Fruit fly (Drosophila melanogaster) whole organism, embryonic: ENCODE measurements around the gene Spn28Db.

Experiments used
- B-H2 ChIP-seq: fragments of 200-800 bp; sonication (Bioruptor generic); optimal IDR thresholded peaks from 2 replicates; lab custom pipeline; 2018; ENCODE audit warnings: missing biosample characterization, mild to moderate bottlenecking, missing genetic modification characterization
- C15 ChIP-seq: fragments of 200-800 bp; sonication (Bioruptor generic); IDR thresholded peaks from 3 replicates; pipeline ENCODE4 v1.3.6; 2022; ENCODE audit warnings: missing biosample characterization, missing genetic modification characterization
- CG10147 ChIP-seq: fragments of 200-800 bp; sonication (Bioruptor generic); optimal IDR thresholded peaks from 2 replicates; lab custom pipeline; 2019; ENCODE audit warnings: missing biosample characterization, mild to moderate bottlenecking, missing genetic modification characterization, moderate library complexity
- CG10543 ChIP-seq: fragments of 200-800 bp; sonication (Bioruptor generic); optimal IDR thresholded peaks from 3 replicates; lab custom pipeline; 2017; ENCODE audit warnings: missing biosample characterization, mild to moderate bottlenecking, missing genetic modification characterization, moderate library complexity
- CG11085 ChIP-seq: fragments of 200-800 bp; sonication (Bioruptor generic); IDR thresholded peaks from 2 replicates; pipeline ENCODE4 v1.3.6; 2022; ENCODE audit warnings: missing biosample characterization, missing genetic modification characterization
- CG11504 ChIP-seq: fragments of 200-800 bp; sonication (Bioruptor generic); optimal IDR thresholded peaks from 3 replicates; lab custom pipeline; 2019; ENCODE audit warnings: missing biosample characterization, mild to moderate bottlenecking, missing genetic modification characterization, moderate library complexity
- CG11696 ChIP-seq: fragments of 200-800 bp; sonication (Bioruptor generic); IDR thresholded peaks from 2 replicates; pipeline ENCODE4 v1.3.6; 2022; ENCODE audit warnings: missing biosample characterization, missing genetic modification characterization
- CG12104 ChIP-seq: fragments of 200-800 bp; sonication (Bioruptor generic); optimal IDR thresholded peaks from 3 replicates; lab custom pipeline; 2016; ENCODE audit warnings: missing biosample characterization, missing genetic modification characterization
- CG12219 ChIP-seq: fragments of 200-800 bp; sonication (Bioruptor generic); optimal IDR thresholded peaks from 3 replicates; lab custom pipeline; 2018; ENCODE audit warnings: missing biosample characterization, mild to moderate bottlenecking, missing genetic modification characterization
- CG12659 ChIP-seq: fragments of 200-800 bp; sonication (Bioruptor generic); optimal IDR thresholded peaks from 3 replicates; lab custom pipeline; 2017; ENCODE audit warnings: mild to moderate bottlenecking, missing biosample characterization, missing genetic modification reagents, missing genetic modification characterization
- CG12769 ChIP-seq: fragments of 200-800 bp; sonication (Bioruptor generic); optimal IDR thresholded peaks from 2 replicates; lab custom pipeline; 2019; ENCODE audit warnings: missing biosample characterization, mild to moderate bottlenecking, missing genetic modification characterization, moderate library complexity
- CG13287 ChIP-seq: fragments of 200-800 bp; sonication (Bioruptor generic); IDR thresholded peaks from 2 replicates; pipeline ENCODE4 v1.3.6; 2022; ENCODE audit warnings: missing biosample characterization, missing genetic modification characterization; ENCODE audit not compliant: partially characterized antibody
- CG13624 ChIP-seq: fragments of 200-800 bp; sonication (Bioruptor generic); optimal IDR thresholded peaks from 2 replicates; lab custom pipeline; 2016; ENCODE audit warnings: missing biosample characterization, missing genetic modification characterization
- CG1602 ChIP-seq: fragments of 200-800 bp; sonication (Bioruptor generic); optimal IDR thresholded peaks from 3 replicates; lab custom pipeline; 2016; ENCODE audit warnings: missing biosample characterization, missing genetic modification characterization
- CG1647 ChIP-seq: fragments of 200-800 bp; sonication (Bioruptor generic); optimal IDR thresholded peaks from 3 replicates; lab custom pipeline; 2016; ENCODE audit warnings: missing biosample characterization, missing genetic modification characterization
- CG18764 ChIP-seq: fragments of 200-800 bp; sonication (Bioruptor generic); optimal IDR thresholded peaks from 3 replicates; lab custom pipeline; 2016; ENCODE audit warnings: missing biosample characterization, missing genetic modification characterization
- CG2712 ChIP-seq: fragments of 200-800 bp; optimal IDR thresholded peaks from 3 replicates; lab custom pipeline; 2019; ENCODE audit warnings: missing biosample characterization, mild to moderate bottlenecking, missing genetic modification characterization, moderate library complexity
- CG30431 ChIP-seq: fragments of 200-800 bp; sonication (Bioruptor generic); optimal IDR thresholded peaks from 2 replicates; lab custom pipeline; 2017; ENCODE audit warnings: missing biosample characterization, missing genetic modification characterization
- CG32772 ChIP-seq: fragments of 200-800 bp; sonication (Bioruptor generic); IDR thresholded peaks from 2 replicates; pipeline ENCODE4 v1.3.6; 2022; ENCODE audit warnings: missing biosample characterization, missing genetic modification characterization
- CG6654 ChIP-seq: fragments of 200-800 bp; sonication (Bioruptor generic); optimal IDR thresholded peaks from 2 replicates; lab custom pipeline; 2017; ENCODE audit warnings: missing biosample characterization, mild to moderate bottlenecking, missing genetic modification characterization
- CG7271 ChIP-seq: fragments of 200-800 bp; sonication (Bioruptor generic); optimal IDR thresholded peaks from 2 replicates; lab custom pipeline; 2018; ENCODE audit warnings: missing biosample characterization, mild to moderate bottlenecking, missing genetic modification characterization, moderate library complexity
- CG7556 ChIP-seq: fragments of 200-800 bp; sonication (Bioruptor generic); optimal IDR thresholded peaks from 2 replicates; lab custom pipeline; 2017; ENCODE audit warnings: missing biosample characterization, mild to moderate bottlenecking, missing genetic modification characterization
- CG8089 ChIP-seq: fragments of 200-800 bp; sonication (Bioruptor generic); optimal IDR thresholded peaks from 3 replicates; lab custom pipeline; 2016; ENCODE audit warnings: missing biosample characterization, missing genetic modification characterization
- CG8924 ChIP-seq: fragments of 200-800 bp; optimal IDR thresholded peaks from 3 replicates; lab custom pipeline; 2019; ENCODE audit warnings: missing biosample characterization, mild to moderate bottlenecking, missing genetic modification characterization, moderate library complexity
- Dll ChIP-seq: fragments of 200-800 bp; sonication (Bioruptor generic); IDR thresholded peaks from 4 replicates; pipeline ENCODE4 v1.3.6; 2022; ENCODE audit warnings: missing biosample characterization, missing genetic modification characterization; ENCODE audit not compliant: partially characterized antibody
- HLH4C ChIP-seq: fragments of 200-800 bp; sonication (Bioruptor generic); IDR thresholded peaks from 3 replicates; pipeline ENCODE4 v1.3.6; 2022; ENCODE audit warnings: missing biosample characterization, missing genetic modification characterization; ENCODE audit not compliant: partially characterized antibody
- Hand ChIP-seq: fragments of 200-800 bp; sonication (Bioruptor generic); optimal IDR thresholded peaks from 2 replicates; lab custom pipeline; 2017; ENCODE audit warnings: mild to moderate bottlenecking, missing biosample characterization, missing genetic modification reagents, missing genetic modification characterization
- Hey ChIP-seq: fragments of 200-800 bp; sonication (Bioruptor generic); optimal IDR thresholded peaks from 3 replicates; lab custom pipeline; 2018; ENCODE audit warnings: missing biosample characterization, mild to moderate bottlenecking, missing genetic modification characterization
- NC2β ChIP-seq: fragments of 200-800 bp; sonication (Bioruptor generic); optimal IDR thresholded peaks from 2 replicates; lab custom pipeline; 2016; ENCODE audit warnings: missing biosample characterization, missing genetic modification characterization
- Nf-YB ChIP-seq: fragments of 200-800 bp; sonication (Bioruptor generic); optimal IDR thresholded peaks from 3 replicates; lab custom pipeline; 2019; ENCODE audit warnings: missing biosample characterization, mild to moderate bottlenecking, missing genetic modification characterization, moderate library complexity
- Vsx1 ChIP-seq: fragments of 200-800 bp; sonication (Bioruptor generic); optimal IDR thresholded peaks from 2 replicates; lab custom pipeline; 2017; ENCODE audit warnings: missing biosample characterization, mild to moderate bottlenecking, missing genetic modification characterization, missing genetic modification reagents
- ato ChIP-seq: fragments of 200-800 bp; sonication (Bioruptor generic); IDR thresholded peaks from 2 replicates; pipeline ENCODE4 v1.3.6; 2022; ENCODE audit warnings: missing biosample characterization, missing genetic modification characterization; ENCODE audit not compliant: partially characterized antibody
- bab2 ChIP-seq: fragments of 200-800 bp; sonication (Bioruptor generic); optimal IDR thresholded peaks from 2 replicates; lab custom pipeline; 2016; ENCODE audit warnings: missing biosample characterization, missing genetic modification characterization
- bcd ChIP-seq: fragments of 200-800 bp; sonication (Bioruptor generic); optimal IDR thresholded peaks from 2 replicates; lab custom pipeline; 2017; ENCODE audit warnings: missing biosample characterization, mild to moderate bottlenecking, missing genetic modification characterization
- br ChIP-seq: fragments of >200 bp; optimal IDR thresholded peaks from 2 replicates; lab custom pipeline; 2017
- chn ChIP-seq: fragments of 200-800 bp; sonication (Bioruptor generic); optimal IDR thresholded peaks from 2 replicates; lab custom pipeline; 2016; ENCODE audit warnings: missing biosample characterization, missing genetic modification characterization
- corto ChIP-seq: fragments of 200-800 bp; sonication (Bioruptor generic); optimal IDR thresholded peaks from 2 replicates; lab custom pipeline; 2016; ENCODE audit warnings: missing biosample characterization, mild to moderate bottlenecking, missing genetic modification characterization, moderate library complexity
- da ChIP-seq: fragments of 200-800 bp; sonication (Bioruptor generic); optimal IDR thresholded peaks from 2 replicates; lab custom pipeline; 2016; ENCODE audit warnings: missing biosample characterization, missing genetic modification characterization
- eyg ChIP-seq: fragments of 200-800 bp; sonication (Bioruptor generic); optimal IDR thresholded peaks from 3 replicates; lab custom pipeline; 2016; ENCODE audit warnings: missing biosample characterization, missing genetic modification characterization
- fd64A ChIP-seq: fragments of 200-800 bp; sonication (Bioruptor generic); optimal IDR thresholded peaks from 3 replicates; lab custom pipeline; 2018; ENCODE audit warnings: missing biosample characterization, mild to moderate bottlenecking, missing genetic modification characterization
- gro ChIP-seq: fragments of 200-800 bp; sonication (Bioruptor generic); optimal IDR thresholded peaks from 2 replicates; lab custom pipeline; 2016; ENCODE audit warnings: missing biosample characterization, missing genetic modification characterization
- ham ChIP-seq: fragments of 200-800 bp; sonication (Bioruptor generic); IDR thresholded peaks from 2 replicates; pipeline ENCODE4 v1.3.6; 2022; ENCODE audit warnings: missing biosample characterization, missing genetic modification characterization
- jumu ChIP-seq: fragments of 200-800 bp; sonication (Bioruptor generic); optimal IDR thresholded peaks from 3 replicates; lab custom pipeline; 2016; ENCODE audit warnings: missing biosample characterization, missing genetic modification characterization
- oc ChIP-seq: fragments of 200-800 bp; sonication (Bioruptor generic); optimal IDR thresholded peaks from 2 replicates; lab custom pipeline; 2018; ENCODE audit warnings: missing biosample characterization, mild to moderate bottlenecking, missing genetic modification characterization, moderate library complexity
- p53 ChIP-seq: fragments of 200-800 bp; sonication (Bioruptor generic); optimal IDR thresholded peaks from 2 replicates; lab custom pipeline; 2016; ENCODE audit warnings: missing biosample characterization, missing genetic modification characterization
- row ChIP-seq: fragments of 200-800 bp; sonication (Bioruptor generic); IDR thresholded peaks from 3 replicates; pipeline ENCODE4 v1.3.6; 2022; ENCODE audit warnings: missing biosample characterization, missing genetic modification characterization
- sens-2 ChIP-seq: fragments of 200-800 bp; sonication (Bioruptor generic); IDR thresholded peaks from 2 replicates; pipeline ENCODE4 v1.3.6; 2022; ENCODE audit warnings: missing biosample characterization, missing genetic modification characterization
- sug ChIP-seq: fragments of 200-800 bp; optimal IDR thresholded peaks from 2 replicates; lab custom pipeline; 2019; ENCODE audit warnings: missing biosample characterization, mild to moderate bottlenecking, missing genetic modification characterization, moderate library complexity
- tll ChIP-seq, 2 experiments: fragments of 200-800 bp in 1 of 2; fragments of >200 bp in 1 of 2; sonication (Bioruptor generic) in 1 of 2; optimal IDR thresholded peaks; 2 replicates each; lab custom pipeline; 2017 to 2019; ENCODE audit warnings: missing biosample characterization in 2 of 2, missing genetic modification characterization in 2 of 2, mild to moderate bottlenecking in 1 of 2, moderate library complexity in 1 of 2
- yki ChIP-seq: fragments of >200 bp; optimal IDR thresholded peaks from 3 replicates; lab custom pipeline; 2018

The Spn28Db gene

dm6 chr2L:7926288-7927061 lies 36.0 kb upstream of the Spn28Db start (continued):
- TF ChIP-seq CG11504 (tag; lab: Kevin White, UChicago) (no peak), Hey (peak; percentile 99), bcd (GFP tag; lab: Kevin White, UChicago) (no peak), CG7556 (GFP tag; lab: Kevin White, UChicago) (no peak), eyg (GFP tag; lab: Kevin White, UChicago) (no peak), CG18764 (GFP tag; lab: Kevin White, UChicago) (no peak), CG12104 (GFP tag; lab: Kevin White, UChicago) (no peak), tll (GFP tag; optimal IDR thresholded peaks at IDR 0.05; lab: Kevin White, UChicago) (no peak), CG7271 (tag; lab: Kevin White, UChicago) (no peak), CG12659 (GFP tag; lab: Kevin White, UChicago) (no peak), gro (peak; percentile 65), Vsx1 (GFP tag; lab: Kevin White, UChicago) (peak; percentile 87), CG1647 (GFP tag; lab: Kevin White, UChicago) (no peak), B-H2 (no peak), ham (no peak), HLH4C (GFP tag; lab: Robert Waterston, UW) (no peak), CG13624 (no peak), CG10147 (no peak), chn (GFP tag; lab: Kevin White, UChicago) (no peak), CG11696 (GFP tag; lab: Robert Waterston, UW) (no peak), bab2 (no peak), CG8089 (GFP tag; lab: Kevin White, UChicago) (no peak), Nf-YB (GFP tag; lab: Kevin White, UChicago) (no peak), row (GFP tag; lab: Robert Waterston, UW) (peak; percentile 38; the same call in 2 of the 3 replicates), CG30431 (GFP tag; lab: Kevin White, UChicago) (no peak), CG1602 (GFP tag; lab: Kevin White, UChicago) (no peak), CG10543 (GFP tag; lab: Kevin White, UChicago) (peak; percentile 14), da (GFP tag; lab: Kevin White, UChicago) (no peak), CG11085 (GFP tag; lab: Robert Waterston, UW) (no peak), CG12219 (GFP tag; lab: Kevin White, UChicago) (no peak), oc (no peak), corto (GFP tag; lab: Kevin White, UChicago) (peak; percentile 61), jumu (no peak), NC2β (GFP tag; lab: Kevin White, UChicago) (no peak), sens-2 (no peak), CG32772 (GFP tag; lab: Robert Waterston, UW) (no peak), CG8924 (tag; lab: Kevin White, UChicago) (no peak), yki (lab: Kevin White, UChicago) (no peak), ato (no peak), fd64A (GFP tag; lab: Kevin White, UChicago) (no peak), Dll (GFP tag; lab: Robert Waterston, UW) (no peak), CG12769 (no peak), CG6654 (GFP tag; lab: Kevin White, UChicago) (no peak), CG13287 (GFP tag; lab: Robert Waterston, UW) (no peak), Hand (no peak), p53 (no peak), C15 (no peak), CG2712 (tag; lab: Kevin White, UChicago) (no peak), sug (tag; lab: Kevin White, UChicago) (peak; percentile 87), br (lab: Kevin White, UChicago) (no peak)
